Fruit fly (Drosophila melanogaster): ENCODE results near the gene Uros1.

Uros1 gene

DNA sequence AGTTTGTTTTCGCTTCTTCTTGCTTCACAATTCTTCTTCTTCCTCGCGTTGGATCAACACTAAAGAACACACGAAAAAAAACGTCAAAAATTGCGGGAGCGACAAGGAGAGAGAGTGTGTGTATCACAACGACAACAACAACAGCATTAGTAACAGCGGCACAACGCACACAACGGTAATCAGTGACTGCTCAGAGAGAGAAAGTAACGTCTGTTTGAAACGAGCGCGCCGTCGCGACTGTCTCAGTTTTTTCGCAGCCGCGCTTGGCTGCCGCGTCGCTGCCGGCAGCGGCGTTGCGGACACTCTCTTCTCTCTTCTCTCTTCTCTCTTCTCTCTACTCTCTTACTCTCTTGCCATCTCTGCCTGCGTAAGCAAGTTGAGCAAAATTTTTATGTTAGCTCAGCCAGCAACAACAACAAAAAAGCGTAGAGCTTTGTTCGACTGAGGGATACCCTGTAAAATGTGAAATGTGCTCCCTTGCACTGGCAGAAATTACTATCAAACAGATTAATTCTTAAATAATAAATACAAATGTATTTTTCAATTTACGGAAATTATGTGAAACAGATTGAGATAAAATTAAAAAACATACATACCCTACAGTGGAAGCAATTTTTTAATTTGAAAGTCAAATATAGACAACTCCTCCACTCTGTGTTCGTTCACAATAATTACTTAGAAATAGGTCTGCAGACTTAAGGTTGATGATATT, 8.3 kb downstream of the Uros1 start (continued):
- TF ChIP-seq CG7963 (GFP tag; IDR thresholded peaks at IDR 0.05; ENCODE audit: partially characterized antibody) (no peak), mam (GFP tag; optimal IDR thresholded peaks at IDR 0.05) (peak; percentile 28), CG8388 (GFP tag; optimal IDR thresholded peaks at IDR 0.05) (peak; percentile 69), pho (GFP tag; optimal IDR thresholded peaks at IDR 0.05) (peak; percentile 36), CG2199 (GFP tag; IDR thresholded peaks at IDR 0.05) (no peak), vfl (GFP tag; optimal IDR thresholded peaks at IDR 0.05) (no peak), Doc2 (GFP tag; IDR thresholded peaks at IDR 0.05) (no peak), Bgb (GFP tag; IDR thresholded peaks at IDR 0.05; ENCODE audit: partially characterized antibody) (peak; percentile 35; the same call in 1 of the 2 replicates), CG7839 (tag; optimal IDR thresholded peaks at IDR 0.05) (peak; percentile 82), nmo (GFP tag; optimal IDR thresholded peaks at IDR 0.05) (peak; percentile 85), dpn (GFP tag; optimal IDR thresholded peaks at IDR 0.05) (peak; percentile 41 to 54), ranshi (GFP tag; IDR thresholded peaks at IDR 0.05) (peak; percentile 78), zfh2 (GFP tag; optimal IDR thresholded peaks at IDR 0.05) (no peak), CG3281 (GFP tag; optimal IDR thresholded peaks at IDR 0.05) (peak; percentile 55), CG7745 (tag; optimal IDR thresholded peaks at IDR 0.05) (no peak), CG7786 (GFP tag; optimal IDR thresholded peaks at IDR 0.05) (no peak), wor (GFP tag; IDR thresholded peaks at IDR 0.05) (peak; percentile 73), CG6654 (GFP tag; optimal IDR thresholded peaks at IDR 0.05) (peak; percentile 10), CG30403 (GFP tag; optimal IDR thresholded peaks at IDR 0.05) (peak; percentile 77), CG6765 (GFP tag; optimal IDR thresholded peaks at IDR 0.05) (peak; percentile 47), Nf-YA (GFP tag; IDR thresholded peaks at IDR 0.05) (peak; percentile 52), h (optimal IDR thresholded peaks at IDR 0.05) (no peak), eve (GFP tag; optimal IDR thresholded peaks at IDR 0.05) (peak in 1 of 2 experiments; percentile 79), Ssrp (tag; optimal IDR thresholded peaks at IDR 0.05) (peak; percentile 72), gsb-n (tag; optimal IDR thresholded peaks at IDR 0.05) (peak; percentile 47), bigmax (GFP tag; optimal IDR thresholded peaks at IDR 0.05) (no peak), Hsf (GFP tag; optimal IDR thresholded peaks at IDR 0.05) (peak; percentile 63), CG43689 (GFP tag; IDR thresholded peaks at IDR 0.05) (peak; percentile 57), CG14710 (tag; optimal IDR thresholded peaks at IDR 0.05) (peak; percentile 53), Taf1 (GFP tag; IDR thresholded peaks at IDR 0.05) (no peak), CG4404 (GFP tag; IDR thresholded peaks at IDR 0.05) (no peak), stwl (tag; optimal IDR thresholded peaks at IDR 0.05) (peak; percentile 12), sug (tag; optimal IDR thresholded peaks at IDR 0.05) (no peak), CG42726 (GFP tag; IDR thresholded peaks at IDR 0.05; ENCODE audit: partially characterized antibody) (no peak), CG31365 (tag; optimal IDR thresholded peaks at IDR 0.05) (no peak), CG11695 (GFP tag; IDR thresholded peaks at IDR 0.05) (peak; percentile 65), Xrp1 (GFP tag; IDR thresholded peaks at IDR 0.05) (peak; percentile 75), tx (GFP tag; optimal IDR thresholded peaks at IDR 0.05) (no peak), CG8944 (GFP tag; optimal IDR thresholded peaks at IDR 0.05) (no peak), ci (GFP tag; IDR thresholded peaks at IDR 0.05) (peak; percentile 79), Hand (GFP tag; optimal IDR thresholded peaks at IDR 0.05) (no peak), slou (GFP tag; optimal IDR thresholded peaks at IDR 0.05) (no peak), Nf-YB (GFP tag; optimal IDR thresholded peaks at IDR 0.05) (peak; percentile 44), CG6254 (GFP tag; optimal IDR thresholded peaks at IDR 0.05) (peak; percentile 15), Hmx (GFP tag; optimal IDR thresholded peaks at IDR 0.05) (no peak), CG2120 (GFP tag; optimal IDR thresholded peaks at IDR 0.05) (peak; percentile 61), klu (GFP tag; IDR thresholded peaks at IDR 0.05) (peak; percentile 42; the same call in 1 of the 2 replicates), CG17568 (GFP tag; optimal IDR thresholded peaks at IDR 0.05) (no peak), CG4854 (GFP tag; optimal IDR thresholded peaks at IDR 0.05) (peak; percentile 63), CG7271 (tag; optimal IDR thresholded peaks at IDR 0.05) (no peak)

Measured in whole organism, embryonic.